Worm (Caenorhabditis elegans) whole organism, mixed stage, embryonic: ENCODE measurements around the gene pqn-62.

ENCODE experiments used
- M03D4.4 ChIP-seq: sonication (generic microtip); optimal IDR thresholded peaks from 2 replicates; lab custom pipeline; 2017; ENCODE audit warnings: mild to moderate bottlenecking, missing genetic modification characterization, missing compliant biosample characterization
- bed-3 ChIP-seq: fragments of 200-800 bp; sonication (Bioruptor generic); optimal IDR thresholded peaks from 3 replicates; lab custom pipeline; 2018; ENCODE audit warnings: mild to moderate bottlenecking, missing genetic modification characterization, moderate library complexity, missing compliant biosample characterization
- blmp-1 ChIP-seq: fragments of 150-350 bp; optimal IDR thresholded peaks from 2 replicates; lab custom pipeline; 2014; ENCODE audit warnings: missing biosample characterization, missing genetic modification characterization
- ceh-39 ChIP-seq: fragments of 150-350 bp; optimal IDR thresholded peaks from 2 replicates; lab custom pipeline; 2014; ENCODE audit warnings: missing biosample characterization, missing genetic modification characterization
- ceh-43 ChIP-seq: fragments of 200-800 bp; sonication (Bioruptor generic); optimal IDR thresholded peaks from 2 replicates; lab custom pipeline; 2018; ENCODE audit warnings: mild to moderate bottlenecking, missing genetic modification characterization, moderate library complexity, missing compliant biosample characterization
- ceh-83 ChIP-seq: fragments of 200-800 bp; sonication (Bioruptor generic); optimal IDR thresholded peaks from 2 replicates; lab custom pipeline; 2018; ENCODE audit warnings: mild to moderate bottlenecking, missing genetic modification characterization, missing compliant biosample characterization
- ces-1 ChIP-seq: fragments of 150-350 bp; optimal IDR thresholded peaks from 2 replicates; lab custom pipeline; 2014; ENCODE audit warnings: missing biosample characterization, missing genetic modification reagents, missing genetic modification characterization
- cnd-1 ChIP-seq: fragments of 200-800 bp; sonication (Bioruptor generic); optimal IDR thresholded peaks from 2 replicates; lab custom pipeline; 2018; ENCODE audit warnings: mild to moderate bottlenecking, missing genetic modification characterization, missing compliant biosample characterization
- elt-1 ChIP-seq: sonication (generic microtip); optimal IDR thresholded peaks from 2 replicates; lab custom pipeline; 2017; ENCODE audit warnings: missing genetic modification characterization, mild to moderate bottlenecking, missing compliant biosample characterization, antibody characterized with exemption, moderate library complexity, borderline replicate concordance; ENCODE audit not compliant: insufficient read depth
- flh-1 ChIP-seq: fragments of 200-800 bp; sonication (Bioruptor generic); optimal IDR thresholded peaks from 2 replicates; lab custom pipeline; 2018; ENCODE audit warnings: mild to moderate bottlenecking, missing genetic modification characterization, moderate library complexity, missing compliant biosample characterization
- ham-2 ChIP-seq: fragments of 200-800 bp; sonication (Bioruptor generic); optimal IDR thresholded peaks from 2 replicates; lab custom pipeline; 2018; ENCODE audit warnings: mild to moderate bottlenecking, missing genetic modification characterization, missing compliant biosample characterization
- hlh-1 ChIP-seq: fragments of 150-350 bp; optimal IDR thresholded peaks from 2 replicates; lab custom pipeline; 2014; ENCODE audit warnings: missing biosample characterization, missing genetic modification reagents, missing genetic modification characterization
- lin-13 ChIP-seq: fragments of 150-350 bp; optimal IDR thresholded peaks from 2 replicates; lab custom pipeline; 2014; ENCODE audit warnings: missing biosample characterization, missing genetic modification characterization
- lin-32 ChIP-seq: fragments of 200-800 bp; sonication (Bioruptor generic); optimal IDR thresholded peaks from 2 replicates; lab custom pipeline; 2018; ENCODE audit warnings: mild to moderate bottlenecking, missing genetic modification characterization, missing compliant biosample characterization
- lsy-2 ChIP-seq: fragments of 150-350 bp; optimal IDR thresholded peaks from 2 replicates; lab custom pipeline; 2014; ENCODE audit warnings: missing biosample characterization, missing genetic modification characterization
- mab-5 ChIP-seq: fragments of 150-350 bp; optimal IDR thresholded peaks from 2 replicates; lab custom pipeline; 2014; ENCODE audit warnings: missing biosample characterization, missing genetic modification characterization
- mep-1 ChIP-seq: fragments of 150-350 bp; optimal IDR thresholded peaks from 2 replicates; lab custom pipeline; 2017; ENCODE audit warnings: missing biosample characterization, missing genetic modification reagents, missing genetic modification characterization, inconsistent platforms
- mls-2 ChIP-seq: sonication (generic microtip); optimal IDR thresholded peaks from 2 replicates; lab custom pipeline; 2016; ENCODE audit warnings: mild to moderate bottlenecking, missing genetic modification characterization, moderate library complexity, missing compliant biosample characterization
- nhr-12 ChIP-seq: fragments of 150-350 bp; optimal IDR thresholded peaks from 2 replicates; lab custom pipeline; 2014; ENCODE audit warnings: missing biosample characterization, missing genetic modification characterization
- nhr-2 ChIP-seq: fragments of 150-350 bp; optimal IDR thresholded peaks from 2 replicates; lab custom pipeline; 2014; ENCODE audit warnings: missing biosample characterization, missing genetic modification characterization
- nhr-237 ChIP-seq: fragments of 150-350 bp; optimal IDR thresholded peaks from 2 replicates; lab custom pipeline; 2014; ENCODE audit warnings: missing biosample characterization, missing genetic modification characterization
- nhr-28 ChIP-seq: fragments of 150-350 bp; optimal IDR thresholded peaks from 2 replicates; lab custom pipeline; 2014; ENCODE audit warnings: missing biosample characterization, missing genetic modification characterization
- nhr-76 ChIP-seq: sonication (generic microtip); optimal IDR thresholded peaks from 2 replicates; lab custom pipeline; 2017; ENCODE audit warnings: missing biosample characterization, missing genetic modification characterization
- pha-4 ChIP-seq: fragments of 150-350 bp; optimal IDR thresholded peaks from 2 replicates; lab custom pipeline; 2018; ENCODE audit warnings: missing biosample characterization, missing genetic modification reagents, missing genetic modification characterization
- sem-2 ChIP-seq: fragments of 200-800 bp; sonication (Bioruptor generic); optimal IDR thresholded peaks from 2 replicates; lab custom pipeline; 2018; ENCODE audit warnings: mild to moderate bottlenecking, missing genetic modification characterization, missing compliant biosample characterization
- snpc-4 ChIP-seq: fragments of 150-350 bp; optimal IDR thresholded peaks from 2 replicates; lab custom pipeline; 2014; ENCODE audit warnings: missing biosample characterization, missing genetic modification characterization
- sptf-1 ChIP-seq: sonication (generic microtip); optimal IDR thresholded peaks from 2 replicates; lab custom pipeline; 2017; ENCODE audit warnings: mild to moderate bottlenecking, missing genetic modification characterization, moderate library complexity, missing compliant biosample characterization
- tbx-8 ChIP-seq: fragments of 200-800 bp; sonication (Bioruptor generic); optimal IDR thresholded peaks from 2 replicates; lab custom pipeline; 2018; ENCODE audit warnings: mild to moderate bottlenecking, missing genetic modification characterization, moderate library complexity, missing compliant biosample characterization
- unc-120 ChIP-seq: sonication (generic microtip); optimal IDR thresholded peaks from 2 replicates; lab custom pipeline; 2017; ENCODE audit warnings: missing genetic modification characterization, missing compliant biosample characterization; ENCODE audit not compliant: poor library complexity, severe bottlenecking
- unc-39 ChIP-seq: fragments of 150-350 bp; optimal IDR thresholded peaks from 2 replicates; lab custom pipeline; 2014; ENCODE audit warnings: missing biosample characterization, missing genetic modification characterization
- unc-62 ChIP-seq: fragments of 150-350 bp; optimal IDR thresholded peaks from 2 replicates; lab custom pipeline; 2014; ENCODE audit warnings: missing biosample characterization, missing genetic modification reagents, missing genetic modification characterization
- zip-8 ChIP-seq: fragments of 150-350 bp; optimal IDR thresholded peaks from 2 replicates; lab custom pipeline; 2014; ENCODE audit warnings: missing biosample characterization, missing genetic modification characterization
- ztf-11 ChIP-seq: fragments of 150-350 bp; optimal IDR thresholded peaks from 2 replicates; lab custom pipeline; 2014; ENCODE audit warnings: missing biosample characterization, missing genetic modification characterization

Gene pqn-62

DNA sequence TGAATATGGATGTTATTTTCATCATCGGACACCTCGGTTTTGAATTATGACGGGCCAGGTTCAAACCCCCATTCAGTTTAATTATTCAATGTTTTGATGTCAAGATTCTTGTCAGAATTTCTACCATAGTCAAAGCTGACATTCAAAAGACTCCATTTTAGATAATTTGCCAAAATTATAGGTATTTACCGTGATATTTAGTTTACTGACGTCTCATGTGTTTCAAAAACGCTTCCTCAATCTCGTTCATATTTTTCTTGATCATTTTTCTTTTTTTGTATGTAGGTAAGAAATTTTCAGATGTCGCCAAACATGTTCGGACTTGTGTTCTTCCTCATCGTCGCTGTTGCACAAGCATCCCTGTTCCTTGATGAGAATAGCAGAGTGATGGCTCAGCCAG lies 33.2 kb upstream of the pqn-62 start, which contains the start of gene EGAP5.1:
EGAP5.1 (plus strand) TSS at position 301 of the 400 bp plus-strand sequence.
- TF ChIP-seq nhr-237: no peak
- TF ChIP-seq sem-2 (GFP tag; lab: Kevin White, UChicago): no peak
- no peak for TF ChIP-seq M03D4.4 (tag; lab: Kevin White, UChicago)
- no peak for TF ChIP-seq ces-1 (GFP tag; lab: Kevin White, UChicago)
- TF ChIP-seq ceh-43 (GFP tag; lab: Kevin White, UChicago): no peak
- no peak for TF ChIP-seq mab-5 (tag; lab: Kevin White, UChicago)
- TF ChIP-seq cnd-1 (tag; lab: Kevin White, UChicago): no peak
- TF ChIP-seq ceh-39 (tag; lab: Kevin White, UChicago): no peak
- TF ChIP-seq nhr-28 (tag; lab: Kevin White, UChicago): no peak
- TF ChIP-seq nhr-2 (tag; lab: Kevin White, UChicago): no peak
- TF ChIP-seq lin-13 (tag; lab: Kevin White, UChicago): no peak
- TF ChIP-seq nhr-76 (tag; lab: Kevin White, UChicago): no peak
- TF ChIP-seq mep-1 (tag; lab: Kevin White, UChicago): no peak
- TF ChIP-seq hlh-1 (tag; lab: Kevin White, UChicago): no peak
- TF ChIP-seq ztf-11 (tag; lab: Kevin White, UChicago): no peak

DNA sequence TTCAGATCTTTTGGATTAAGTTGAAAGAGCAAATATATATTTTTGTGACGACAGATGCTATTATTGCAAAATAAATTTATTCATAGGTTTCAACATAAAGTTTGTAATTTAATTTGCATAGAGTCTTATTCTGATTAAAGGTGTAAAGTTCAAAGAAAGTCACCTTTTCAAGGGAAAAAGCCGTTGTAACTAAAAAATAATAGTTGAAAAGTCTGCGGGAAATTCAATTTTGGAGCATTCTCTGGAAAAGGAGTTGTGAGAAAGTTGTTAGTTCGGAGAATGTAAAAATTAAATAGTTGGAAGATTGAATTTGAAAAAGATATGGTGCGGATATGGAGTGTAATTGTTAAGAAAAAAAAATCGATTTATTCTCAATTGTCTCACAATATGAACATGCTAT lies 31.9 kb upstream of the pqn-62 start:
- TF ChIP-seq M03D4.4 (tag; lab: Kevin White, UChicago): no peak
- no peak for TF ChIP-seq unc-39 (tag; lab: Kevin White, UChicago)
- no peak for TF ChIP-seq elt-1 (tag; lab: Kevin White, UChicago)
- no peak for TF ChIP-seq lsy-2
- TF ChIP-seq flh-1 (GFP tag; lab: Kevin White, UChicago): no peak
- TF ChIP-seq nhr-237: no peak
- TF ChIP-seq unc-62: no peak
- TF ChIP-seq nhr-12: no peak
- no peak for TF ChIP-seq zip-8 (tag; lab: Kevin White, UChicago)
- no peak for TF ChIP-seq sptf-1 (tag; lab: Kevin White, UChicago)
- TF ChIP-seq cnd-1 (tag; lab: Kevin White, UChicago): no peak
- no peak for TF ChIP-seq mab-5 (tag; lab: Kevin White, UChicago)
- TF ChIP-seq bed-3: no peak
- TF ChIP-seq ham-2 (GFP tag; lab: Kevin White, UChicago): no peak
- TF ChIP-seq mep-1 (tag; lab: Kevin White, UChicago): no peak
- no peak for TF ChIP-seq pha-4
- no peak for TF ChIP-seq blmp-1 (tag; lab: Kevin White, UChicago)
- TF ChIP-seq tbx-8 (GFP tag; lab: Kevin White, UChicago): no peak
- no peak for TF ChIP-seq unc-120 (tag; lab: Kevin White, UChicago)
- no peak for TF ChIP-seq ceh-43 (GFP tag; lab: Kevin White, UChicago)

DNA sequence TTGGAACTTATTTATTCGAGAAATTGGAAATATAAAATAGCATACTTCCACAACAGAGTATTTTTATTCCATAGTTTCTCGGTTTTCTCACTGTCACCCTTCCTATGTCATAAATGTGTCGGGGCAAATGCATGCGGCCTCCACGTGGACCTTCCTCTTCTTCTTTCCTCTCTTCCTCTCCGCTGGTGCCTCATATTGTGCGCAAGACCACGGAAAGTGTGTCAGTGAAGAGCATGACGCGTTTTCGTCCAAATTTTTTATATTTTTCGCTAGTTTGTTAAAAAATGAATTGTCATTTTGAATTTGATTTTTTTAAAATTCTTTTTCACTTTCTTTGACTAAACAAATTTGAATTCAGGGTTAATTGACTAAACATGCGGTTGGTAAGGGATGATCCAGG lies 30.9 kb upstream of the pqn-62 start, which contains the start of gene mans-3:
mans-3 (plus strand) TSS at position 359 of the 400 bp plus-strand sequence.
- TF ChIP-seq sptf-1 (tag; lab: Kevin White, UChicago) (peak; percentile 90), mls-2 (tag; lab: Kevin White, UChicago) (peak; percentile 67), flh-1 (GFP tag; lab: Kevin White, UChicago) (peak; percentile 35), mab-5 (tag; lab: Kevin White, UChicago) (no peak), nhr-28 (tag; lab: Kevin White, UChicago) (no peak), lin-32 (GFP tag; lab: Kevin White, UChicago) (peak; percentile 26), nhr-12 (no peak), ceh-83 (GFP tag; lab: Kevin White, UChicago) (no peak), cnd-1 (tag; lab: Kevin White, UChicago) (peak; percentile 73), bed-3 (no peak), M03D4.4 (tag; lab: Kevin White, UChicago) (peak; percentile 68), ces-1 (GFP tag; lab: Kevin White, UChicago) (peak; percentile 40), lsy-2 (peak; percentile 63), ceh-39 (tag; lab: Kevin White, UChicago) (no peak), hlh-1 (tag; lab: Kevin White, UChicago) (no peak), snpc-4 (tag; lab: Kevin White, UChicago) (no peak), unc-62 (peak; percentile 72), ztf-11 (tag; lab: Kevin White, UChicago) (peak; percentile 59), nhr-2 (tag; lab: Kevin White, UChicago) (peak; percentile 33), ceh-43 (GFP tag; lab: Kevin White, UChicago) (peak; percentile 27), nhr-237 (peak; percentile 12), nhr-76 (tag; lab: Kevin White, UChicago) (peak; percentile 3), mep-1 (tag; lab: Kevin White, UChicago) (peak; percentile 97), lin-13 (tag; lab: Kevin White, UChicago) (peak; percentile 65)
- TF ChIP-seq, all 35 proteins: peak for 16
